Worm (Caenorhabditis elegans) whole organism, L1 larva: ENCODE measurements around the gene suds-3.
A peak's percentile ranks its signal among the peaks of the same experiment; 100 is the strongest.

Source experiments
- C16A3.4 ChIP-seq: fragments of 150-350 bp; optimal IDR thresholded peaks from 2 replicates; lab custom pipeline; 2014; ENCODE audit warnings: missing biosample characterization, missing genetic modification characterization
- F16B12.6 ChIP-seq: fragments of 150-350 bp; optimal IDR thresholded peaks from 2 replicates; lab custom pipeline; 2014; ENCODE audit warnings: missing biosample characterization, missing genetic modification characterization
- blmp-1 ChIP-seq: fragments of 150-350 bp; optimal IDR thresholded peaks from 2 replicates; lab custom pipeline; 2014; ENCODE audit warnings: missing biosample characterization, missing genetic modification characterization
- ceh-8 ChIP-seq: fragments of 200-800 bp; sonication (Bioruptor generic); optimal IDR thresholded peaks from 2 replicates; lab custom pipeline; 2018; ENCODE audit warnings: mild to moderate bottlenecking, missing genetic modification characterization, moderate library complexity, missing compliant biosample characterization
- ceh-82 ChIP-seq, 3 experiments: fragments of 150-350 bp in 1 of 3; sonication (generic microtip) in 2 of 3; optimal IDR thresholded peaks; 2 replicates each; lab custom pipeline; 2014 to 2017; ENCODE audit warnings: missing biosample characterization in 3 of 3, missing genetic modification characterization in 3 of 3
- ceh-88 ChIP-seq: fragments of 200-800 bp; sonication (Bioruptor generic); IDR thresholded peaks from 2 replicates; pipeline ENCODE4 v1.3.6; 2022; ENCODE audit warnings: missing genetic modification characterization, missing compliant biosample characterization
- dpl-1 ChIP-seq, 3 experiments: fragments of 150-350 bp in 2 of 3; sonication (generic microtip) in 1 of 3; optimal IDR thresholded peaks; 2 replicates each; lab custom pipeline; 2014 to 2017; ENCODE audit warnings: missing biosample characterization in 3 of 3, missing genetic modification characterization in 3 of 3, missing genetic modification reagents in 3 of 3
- dsc-1 ChIP-seq: sonication (generic microtip); optimal IDR thresholded peaks from 2 replicates; lab custom pipeline; 2016; ENCODE audit warnings: mild to moderate bottlenecking, missing genetic modification characterization, missing compliant biosample characterization
- efl-1 ChIP-seq, 4 experiments: fragments of 150-350 bp; optimal IDR thresholded peaks in 3 of 4; peaks in 1 of 4; 1 replicate in 1 of 4; 2 replicates in 3 of 4; lab custom pipeline; 2014; ENCODE audit warnings: missing biosample characterization in 2 of 4, missing genetic modification characterization in 2 of 4, missing genetic modification reagents in 2 of 4
- elt-2 ChIP-seq: sonication (generic microtip); optimal IDR thresholded peaks from 2 replicates; lab custom pipeline; 2016; ENCODE audit warnings: missing genetic modification characterization, mild to moderate bottlenecking, inconsistent platforms, missing compliant biosample characterization, missing genetic modification reagents
- grh-1 ChIP-seq: fragments of 200-800 bp; sonication (Bioruptor generic); IDR thresholded peaks from 2 replicates; pipeline ENCODE4 v1.3.6; 2022; ENCODE audit warnings: missing genetic modification reagents, missing genetic modification characterization, missing compliant biosample characterization
- isw-1 ChIP-seq: fragments of 200-800 bp; sonication (Bioruptor generic); IDR thresholded peaks from 2 replicates; pipeline ENCODE4 v1.3.6; 2022; ENCODE audit warnings: missing genetic modification characterization, missing compliant biosample characterization
- lin-13 ChIP-seq: fragments of 150-350 bp; optimal IDR thresholded peaks from 2 replicates; lab custom pipeline; 2014; ENCODE audit warnings: missing biosample characterization, missing genetic modification reagents, missing genetic modification characterization
- lin-14 ChIP-seq: fragments of 200-800 bp; sonication (Bioruptor generic); optimal IDR thresholded peaks from 2 replicates; lab custom pipeline; 2018; ENCODE audit warnings: mild to moderate bottlenecking, missing genetic modification characterization, moderate library complexity, missing compliant biosample characterization
- lin-35 ChIP-seq, 2 experiments: fragments of 150-350 bp; optimal IDR thresholded peaks; 2 replicates each; lab custom pipeline; 2014; ENCODE audit warnings: missing biosample characterization in 2 of 2, missing genetic modification characterization in 2 of 2, missing genetic modification reagents in 2 of 2
- lir-3 ChIP-seq: sonication (generic microtip); optimal IDR thresholded peaks from 2 replicates; lab custom pipeline; 2016; ENCODE audit warnings: mild to moderate bottlenecking, missing genetic modification characterization, moderate library complexity, missing compliant biosample characterization; ENCODE audit not compliant: poor library complexity
- lsy-2 ChIP-seq, 2 experiments: fragments of 150-350 bp; optimal IDR thresholded peaks; 2 replicates each; lab custom pipeline; 2014; ENCODE audit warnings: missing biosample characterization in 2 of 2, missing genetic modification characterization in 2 of 2
- mab-9 ChIP-seq: fragments of 200-800 bp; sonication (Bioruptor generic); IDR thresholded peaks from 2 replicates; pipeline ENCODE4 v1.3.6; 2022; ENCODE audit warnings: missing genetic modification reagents, missing genetic modification characterization, missing compliant biosample characterization
- mep-1 ChIP-seq: fragments of 150-350 bp; optimal IDR thresholded peaks from 2 replicates; lab custom pipeline; 2014; ENCODE audit warnings: missing biosample characterization, missing genetic modification characterization
- nhr-19 ChIP-seq: fragments of 200-800 bp; sonication (Bioruptor generic); conservative IDR thresholded peaks from 2 replicates; pipeline ENCODE4 v1.3.6; 2022; ENCODE audit warnings: missing genetic modification characterization, missing compliant biosample characterization
- nhr-20 ChIP-seq: sonication (generic microtip); optimal IDR thresholded peaks from 2 replicates; lab custom pipeline; 2016; ENCODE audit warnings: mild to moderate bottlenecking, missing genetic modification characterization, missing compliant biosample characterization
- nhr-47 ChIP-seq: sonication (generic microtip); optimal IDR thresholded peaks from 2 replicates; lab custom pipeline; 2016; ENCODE audit warnings: mild to moderate bottlenecking, missing genetic modification characterization, moderate library complexity, missing compliant biosample characterization
- nhr-71 ChIP-seq: sonication (generic microtip); optimal IDR thresholded peaks from 2 replicates; lab custom pipeline; 2016; ENCODE audit warnings: mild to moderate bottlenecking, missing genetic modification characterization, moderate library complexity, missing compliant biosample characterization
- nhr-77 ChIP-seq: fragments of 150-350 bp; optimal IDR thresholded peaks from 2 replicates; lab custom pipeline; 2014; ENCODE audit warnings: missing biosample characterization, missing genetic modification characterization
- nhr-85 ChIP-seq: sonication (generic microtip); peaks from one replicate; lab custom pipeline; 2016; ENCODE audit warnings: missing genetic modification characterization, inconsistent platforms, missing compliant biosample characterization
- nhr-90 ChIP-seq: sonication (generic microtip); optimal IDR thresholded peaks from 2 replicates; lab custom pipeline; 2016; ENCODE audit warnings: mild to moderate bottlenecking, missing genetic modification characterization, missing compliant biosample characterization; ENCODE audit not compliant: poor library complexity
- pax-3 ChIP-seq: fragments of 200-800 bp; sonication (Bioruptor generic); optimal IDR thresholded peaks from 2 replicates; lab custom pipeline; 2018; ENCODE audit warnings: mild to moderate bottlenecking, missing genetic modification characterization, moderate library complexity, missing compliant biosample characterization
- rnt-1 ChIP-seq: sonication (generic microtip); optimal IDR thresholded peaks from 2 replicates; lab custom pipeline; 2016; ENCODE audit warnings: mild to moderate bottlenecking, missing genetic modification characterization, moderate library complexity, missing compliant biosample characterization
- skn-1 ChIP-seq: fragments of 150-350 bp; optimal IDR thresholded peaks from 2 replicates; lab custom pipeline; 2014; ENCODE audit warnings: missing biosample characterization, missing genetic modification characterization
- snu-23 ChIP-seq: sonication (generic microtip); optimal IDR thresholded peaks from 2 replicates; lab custom pipeline; 2016; ENCODE audit warnings: missing genetic modification characterization, missing compliant biosample characterization
- swsn-7 ChIP-seq: sonication (generic microtip); optimal IDR thresholded peaks from 2 replicates; lab custom pipeline; 2016; ENCODE audit warnings: missing genetic modification characterization, missing compliant biosample characterization
- tbx-2 ChIP-seq: sonication (generic microtip); optimal IDR thresholded peaks from 2 replicates; lab custom pipeline; 2016; ENCODE audit warnings: missing genetic modification characterization, missing compliant biosample characterization
- unc-86 ChIP-seq: sonication (generic microtip); optimal IDR thresholded peaks from 2 replicates; lab custom pipeline; 2016; ENCODE audit warnings: missing genetic modification characterization, missing compliant biosample characterization
- xbp-1 ChIP-seq: sonication (generic microtip); optimal IDR thresholded peaks from 2 replicates; lab custom pipeline; 2016; ENCODE audit warnings: missing genetic modification characterization, missing compliant biosample characterization
- ztf-11 ChIP-seq, 2 experiments: sonication (generic microtip); optimal IDR thresholded peaks; 2 replicates each; lab custom pipeline; 2016 to 2017; ENCODE audit warnings: missing genetic modification characterization in 2 of 2, missing biosample characterization in 1 of 2, missing compliant biosample characterization in 1 of 2

Gene suds-3

ce11 chrV:9980731-9981483 is 50.1 kb downstream of the suds-3 start, which contains the start of the genes ruvb-1 and tofu-1:
Gene ruvb-1 (minus strand): TSS chrV:9980802.
Gene tofu-1 (plus strand): TSS chrV:9981147.
- TF ChIP-seq rnt-1 (peak; percentile 43), unc-86 (tag; lab: Kevin White, UChicago) (peak; percentile 64), isw-1 (GFP tag; lab: Robert Waterston, UW) (peak; percentile 48), nhr-71 (tag; lab: Kevin White, UChicago) (peak; percentile 81), xbp-1 (tag; lab: Kevin White, UChicago) (peak; percentile 75), nhr-47 (tag; lab: Kevin White, UChicago) (peak; percentile 84), nhr-19 (GFP tag; lab: Robert Waterston, UW) (peak; percentile 81), lin-14 (GFP tag; lab: Kevin White, UChicago) (peak; percentile 63), C16A3.4 (tag; lab: Kevin White, UChicago) (peak; percentile 45), pax-3 (tag; lab: Kevin White, UChicago) (peak; percentile 14), snu-23 (peak; percentile 82), nhr-77 (tag; lab: Kevin White, UChicago) (peak; percentile 24), lin-13 (GFP tag; lab: Kevin White, UChicago) (peak; percentile 16), lsy-2 (tag; optimal IDR thresholded peaks at IDR 0.05; lab: Kevin White, UChicago) (peak; percentile 46 to 60), F16B12.6 (peak; percentile 84), mep-1 (tag; lab: Kevin White, UChicago) (peak; percentile 59), swsn-7 (tag; lab: Kevin White, UChicago) (peak; percentile 78), dsc-1 (tag; lab: Kevin White, UChicago) (peak; percentile 24), grh-1 (peak; percentile 78), mab-9 (peak; percentile 52), nhr-20 (peak; percentile 79), elt-2 (tag; lab: Kevin White, UChicago) (peak; percentile 32), lin-35 (GFP tag; optimal IDR thresholded peaks at IDR 0.05; lab: Kevin White, UChicago) (peak; percentile 40 to 70), ztf-11 (tag; optimal IDR thresholded peaks at IDR 0.05; lab: Kevin White, UChicago) (peak in 1 of 2 experiments; percentile 64), nhr-90 (tag; lab: Kevin White, UChicago) (peak; percentile 87), blmp-1 (tag; lab: Kevin White, UChicago) (peak; percentile 14), tbx-2 (tag; lab: Kevin White, UChicago) (peak; percentile 72), efl-1 (optimal IDR thresholded peaks at IDR 0.05; lab: Kevin White, UChicago) (peak; percentile 30 to 60), efl-1 (GFP tag; optimal IDR thresholded peaks at IDR 0.05 in 1 of 2; lab: Kevin White, UChicago) (peak; percentile 49 to 96), ceh-8 (GFP tag; lab: Kevin White, UChicago) (peak; percentile 13), skn-1 (tag; lab: Kevin White, UChicago) (peak; percentile 3), lir-3 (tag; lab: Kevin White, UChicago) (peak; percentile 64), ceh-88 (GFP tag; lab: Robert Waterston, UW) (peak; percentile 55), ceh-82 (tag; optimal IDR thresholded peaks at IDR 0.05; lab: Kevin White, UChicago) (peak in 2 of 3 experiments; percentile 39 to 42), nhr-85 (tag; lab: Kevin White, UChicago) (peak; percentile 79), dpl-1 (GFP tag; optimal IDR thresholded peaks at IDR 0.05; lab: Kevin White, UChicago) (peak; percentile 5 to 65 (median 49))
